Fruit fly (Drosophila melanogaster) whole organism, embryonic: Measurements from ENCODE around the gene CG32369.

Experiments used
- Adf1 ChIP-seq: fragments of 200-800 bp; sonication (Bioruptor generic); IDR thresholded peaks from 2 replicates; pipeline ENCODE4 v1.3.6; 2022; ENCODE audit warnings: missing biosample characterization, missing genetic modification characterization
- Bgb ChIP-seq: fragments of 200-800 bp; sonication (Bioruptor generic); IDR thresholded peaks from 2 replicates; pipeline ENCODE4 v1.3.6; 2022; ENCODE audit warnings: missing biosample characterization, missing genetic modification characterization; ENCODE audit not compliant: partially characterized antibody
- CG12219 ChIP-seq: fragments of 200-800 bp; sonication (Bioruptor generic); optimal IDR thresholded peaks from 3 replicates; lab custom pipeline; 2018; ENCODE audit warnings: missing biosample characterization, mild to moderate bottlenecking, missing genetic modification characterization
- CG13775 ChIP-seq: fragments of 200-800 bp; sonication (Bioruptor generic); optimal IDR thresholded peaks from 3 replicates; lab custom pipeline; 2017; ENCODE audit warnings: missing biosample characterization, mild to moderate bottlenecking, missing genetic modification characterization
- CG13894 ChIP-seq: fragments of 200-800 bp; sonication (Bioruptor generic); optimal IDR thresholded peaks from 3 replicates; lab custom pipeline; 2018; ENCODE audit warnings: missing biosample characterization, mild to moderate bottlenecking, missing genetic modification characterization, moderate library complexity
- CG14667 ChIP-seq: fragments of 200-800 bp; sonication (Bioruptor generic); IDR thresholded peaks from 2 replicates; pipeline ENCODE4 v1.3.6; 2022; ENCODE audit warnings: missing biosample characterization, missing genetic modification characterization
- CG16813 ChIP-seq: fragments of 200-800 bp; sonication (Bioruptor generic); IDR thresholded peaks from 3 replicates; pipeline ENCODE4 v1.3.6; 2022; ENCODE audit warnings: missing biosample characterization, missing genetic modification characterization; ENCODE audit not compliant: partially characterized antibody
- CG17568 ChIP-seq: fragments of 200-800 bp; sonication (Bioruptor generic); optimal IDR thresholded peaks from 2 replicates; lab custom pipeline; 2018; ENCODE audit warnings: missing biosample characterization, mild to moderate bottlenecking, missing genetic modification characterization, moderate library complexity
- CG18011 ChIP-seq: fragments of 200-800 bp; sonication (Bioruptor generic); optimal IDR thresholded peaks from 2 replicates; lab custom pipeline; 2017; ENCODE audit warnings: missing biosample characterization, missing genetic modification characterization, mild to moderate bottlenecking, moderate library complexity, missing genotype
- CG3281 ChIP-seq: fragments of 200-800 bp; sonication (Bioruptor generic); optimal IDR thresholded peaks from 3 replicates; lab custom pipeline; 2017; ENCODE audit warnings: missing biosample characterization, mild to moderate bottlenecking, missing genetic modification characterization
- CG4360 ChIP-seq: fragments of 200-800 bp; sonication (Bioruptor generic); IDR thresholded peaks from 2 replicates; pipeline ENCODE4 v1.3.6; 2022; ENCODE audit warnings: missing biosample characterization, missing genetic modification characterization
- CG5180 ChIP-seq: fragments of 200-800 bp; sonication (Bioruptor generic); optimal IDR thresholded peaks from 3 replicates; lab custom pipeline; 2017; ENCODE audit warnings: missing biosample characterization, missing genetic modification characterization, mild to moderate bottlenecking, moderate library complexity, missing genetic modification reagents
- CG6854 ChIP-seq: fragments of 200-800 bp; sonication (Bioruptor generic); optimal IDR thresholded peaks from 3 replicates; lab custom pipeline; 2017; ENCODE audit warnings: missing biosample characterization, mild to moderate bottlenecking, missing genetic modification characterization
- CG7839 ChIP-seq: fragments of 200-800 bp; sonication (Bioruptor generic); optimal IDR thresholded peaks from 3 replicates; lab custom pipeline; 2018; ENCODE audit warnings: missing biosample characterization, mild to moderate bottlenecking, missing genetic modification characterization, moderate library complexity
- CG7987 ChIP-seq: fragments of 200-800 bp; sonication (Bioruptor generic); optimal IDR thresholded peaks from 2 replicates; lab custom pipeline; 2018; ENCODE audit warnings: missing biosample characterization, mild to moderate bottlenecking, missing genetic modification characterization, moderate library complexity
- Camta ChIP-seq: fragments of 200-800 bp; sonication (Bioruptor generic); optimal IDR thresholded peaks from 2 replicates; lab custom pipeline; 2016; ENCODE audit warnings: missing biosample characterization, missing genetic modification characterization
- Deaf1 ChIP-seq: fragments of 200-800 bp; optimal IDR thresholded peaks from 3 replicates; lab custom pipeline; 2019; ENCODE audit warnings: missing biosample characterization, mild to moderate bottlenecking, missing genetic modification characterization, moderate library complexity
- Doc2 ChIP-seq: fragments of 200-800 bp; sonication (Bioruptor generic); IDR thresholded peaks from 2 replicates; pipeline ENCODE4 v1.3.6; 2022; ENCODE audit warnings: missing biosample characterization, missing genetic modification characterization
- Ets65A ChIP-seq: fragments of 200-800 bp; sonication (Bioruptor generic); peaks from one replicate; lab custom pipeline; 2016; ENCODE audit warnings: missing biosample characterization, missing genetic modification characterization
- H2.0 ChIP-seq: fragments of 200-800 bp; sonication (Bioruptor generic); IDR thresholded peaks from 2 replicates; pipeline ENCODE4 v1.3.6; 2022; ENCODE audit warnings: missing biosample characterization, missing genetic modification characterization
- HLH3B ChIP-seq: fragments of 200-800 bp; sonication (Bioruptor generic); IDR thresholded peaks from 2 replicates; pipeline ENCODE4 v1.3.6; 2022; ENCODE audit warnings: missing biosample characterization, missing genetic modification characterization
- Hey ChIP-seq: fragments of 200-800 bp; sonication (Bioruptor generic); optimal IDR thresholded peaks from 3 replicates; lab custom pipeline; 2018; ENCODE audit warnings: missing biosample characterization, mild to moderate bottlenecking, missing genetic modification characterization
- MTF-1 ChIP-seq: fragments of 200-800 bp; sonication (Bioruptor generic); optimal IDR thresholded peaks from 2 replicates; lab custom pipeline; 2018; ENCODE audit warnings: missing biosample characterization, mild to moderate bottlenecking, missing genetic modification characterization, borderline replicate concordance
- Mad ChIP-seq: fragments of 200-800 bp; sonication (Bioruptor generic); optimal IDR thresholded peaks from 2 replicates; lab custom pipeline; 2016; ENCODE audit warnings: missing biosample characterization, missing genetic modification characterization
- Med ChIP-seq: fragments of 200-800 bp; sonication (Bioruptor generic); peaks from one replicate; lab custom pipeline; 2016; ENCODE audit warnings: missing biosample characterization, missing genetic modification characterization, mild to moderate bottlenecking, inconsistent platforms, moderate library complexity
- Ptx1 ChIP-seq: fragments of 200-800 bp; sonication (Bioruptor generic); IDR thresholded peaks from 2 replicates; pipeline ENCODE4 v1.3.6; 2022; ENCODE audit warnings: missing biosample characterization, missing genetic modification characterization
- Ravus ChIP-seq: fragments of 200-800 bp; sonication (Bioruptor generic); IDR thresholded peaks from 2 replicates; pipeline ENCODE4 v1.3.6; 2022; ENCODE audit warnings: missing biosample characterization, missing genetic modification characterization
- Trl ChIP-seq, 3 experiments: fragments of >200 bp in 2 of 3; fragments of 200-800 bp in 1 of 3; sonication (Bioruptor generic) in 1 of 3; optimal IDR thresholded peaks; 2 replicates in 1 of 3; 3 replicates in 2 of 3; lab custom pipeline; 2016 to 2017; ENCODE audit warnings: missing biosample characterization in 1 of 3, missing genetic modification characterization in 1 of 3
- YL-1 ChIP-seq: fragments of 200-800 bp; sonication (Bioruptor generic); optimal IDR thresholded peaks from 3 replicates; lab custom pipeline; 2017; ENCODE audit warnings: missing biosample characterization, mild to moderate bottlenecking, missing genetic modification characterization
- abd-A ChIP-seq: fragments of 200-800 bp; sonication (Bioruptor generic); optimal IDR thresholded peaks from 3 replicates; lab custom pipeline; 2019; ENCODE audit warnings: missing biosample characterization, mild to moderate bottlenecking, missing genetic modification characterization, moderate library complexity
- crol ChIP-seq: fragments of 200-800 bp; sonication (Bioruptor generic); IDR thresholded peaks from 2 replicates; pipeline ENCODE4 v1.3.6; 2022; ENCODE audit warnings: missing biosample characterization, missing genetic modification characterization
- dimm ChIP-seq: fragments of 200-800 bp; sonication (Bioruptor generic); IDR thresholded peaks from 2 replicates; pipeline ENCODE4 v1.3.6; 2022; ENCODE audit warnings: missing biosample characterization, missing genetic modification characterization
- ems ChIP-seq: fragments of 200-800 bp; sonication (Bioruptor generic); optimal IDR thresholded peaks from 3 replicates; lab custom pipeline; 2016; ENCODE audit warnings: missing biosample characterization, missing genetic modification characterization
- fd96Cb ChIP-seq: fragments of 200-800 bp; sonication (Bioruptor generic); optimal IDR thresholded peaks from 2 replicates; lab custom pipeline; 2018; ENCODE audit warnings: missing biosample characterization, mild to moderate bottlenecking, missing genetic modification characterization, moderate library complexity
- fru ChIP-seq: fragments of >200 bp; optimal IDR thresholded peaks from 2 replicates; lab custom pipeline; 2017
- gcm2 ChIP-seq: fragments of 200-800 bp; sonication (Bioruptor generic); optimal IDR thresholded peaks from 2 replicates; lab custom pipeline; 2016; ENCODE audit warnings: missing biosample characterization, missing genetic modification characterization
- grau ChIP-seq: fragments of 200-800 bp; optimal IDR thresholded peaks from 3 replicates; lab custom pipeline; 2019; ENCODE audit warnings: missing biosample characterization, mild to moderate bottlenecking, missing genetic modification characterization, moderate library complexity
- h ChIP-seq: fragments of >200 bp; optimal IDR thresholded peaks from 2 replicates; lab custom pipeline; 2017
- jumu ChIP-seq: fragments of 200-800 bp; sonication (Bioruptor generic); optimal IDR thresholded peaks from 3 replicates; lab custom pipeline; 2016; ENCODE audit warnings: missing biosample characterization, missing genetic modification characterization
- p53 ChIP-seq: fragments of 200-800 bp; sonication (Bioruptor generic); optimal IDR thresholded peaks from 2 replicates; lab custom pipeline; 2016; ENCODE audit warnings: missing biosample characterization, missing genetic modification characterization
- pfk ChIP-seq: fragments of 200-800 bp; sonication (Bioruptor generic); optimal IDR thresholded peaks from 2 replicates; lab custom pipeline; 2018; ENCODE audit warnings: missing biosample characterization, mild to moderate bottlenecking, missing genetic modification characterization, moderate library complexity
- prd ChIP-seq, 3 experiments: fragments of >200 bp in 2 of 3; fragments of 200-800 bp in 1 of 3; sonication (Bioruptor generic) in 1 of 3; optimal IDR thresholded peaks in 2 of 3; IDR thresholded peaks in 1 of 3; 2 replicates in 2 of 3; 3 replicates in 1 of 3; pipeline versions ENCODE4 v1.3.6 to Lab custom; 2017 to 2022; ENCODE audit warnings: missing biosample characterization in 1 of 3, missing genetic modification characterization in 1 of 3
- schlank ChIP-seq: fragments of 200-800 bp; sonication (Bioruptor generic); optimal IDR thresholded peaks from 2 replicates; lab custom pipeline; 2018; ENCODE audit warnings: missing biosample characterization, mild to moderate bottlenecking, missing genetic modification characterization
- sd ChIP-seq: fragments of 200-800 bp; sonication (Bioruptor generic); optimal IDR thresholded peaks from 3 replicates; lab custom pipeline; 2018; ENCODE audit warnings: missing biosample characterization, mild to moderate bottlenecking, missing genetic modification characterization, moderate library complexity
- slbo ChIP-seq: fragments of 200-800 bp; sonication (Bioruptor generic); IDR thresholded peaks from 2 replicates; pipeline ENCODE4 v1.3.6; 2022; ENCODE audit warnings: missing biosample characterization, missing genetic modification characterization
- tin ChIP-seq: fragments of 200-800 bp; sonication (Bioruptor generic); optimal IDR thresholded peaks from 3 replicates; lab custom pipeline; 2016; ENCODE audit warnings: missing biosample characterization, missing genetic modification characterization
- vfl ChIP-seq: fragments of 200-800 bp; sonication (Bioruptor generic); optimal IDR thresholded peaks from 2 replicates; lab custom pipeline; 2016; ENCODE audit warnings: missing biosample characterization, missing genetic modification characterization
- wor ChIP-seq: fragments of 200-800 bp; sonication (Bioruptor generic); IDR thresholded peaks from 2 replicates; pipeline ENCODE4 v1.3.6; 2022; ENCODE audit warnings: missing biosample characterization, missing genetic modification characterization
- zf30C ChIP-seq: fragments of 200-800 bp; sonication (Bioruptor generic); optimal IDR thresholded peaks from 3 replicates; lab custom pipeline; 2018; ENCODE audit warnings: missing biosample characterization, mild to moderate bottlenecking, missing genetic modification characterization

The CG32369 gene

DNA sequence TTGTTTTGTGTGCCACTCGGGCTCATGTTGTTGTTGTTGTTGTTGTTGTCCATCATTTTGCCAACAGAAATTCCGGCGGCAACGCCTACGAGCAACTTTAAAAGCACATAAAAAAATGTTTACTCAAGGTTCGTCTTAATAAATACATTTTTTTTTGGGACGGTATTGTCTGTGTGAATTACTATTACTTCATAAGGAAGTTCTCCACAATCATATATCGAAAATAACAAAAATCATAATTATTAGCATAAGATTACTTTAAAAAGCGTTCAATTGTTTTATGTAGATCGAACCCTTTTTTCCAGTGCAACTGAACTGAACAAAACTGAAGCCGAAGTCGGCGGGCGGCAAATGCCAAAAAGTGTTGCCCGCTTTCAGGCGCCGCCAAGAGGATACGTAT is 39.0 kb upstream of the CG32369 start (continued):
- peak; percentile 7 for TF ChIP-seq CG13775 (GFP tag; lab: Kevin White, UChicago)
- TF ChIP-seq grau (tag; lab: Kevin White, UChicago), result peak; percentile 28
- no peak for TF ChIP-seq p53
- TF ChIP-seq Ravus (GFP tag; lab: Robert Waterston, UW), result no peak
- peak; percentile 13 for TF ChIP-seq CG7839 (tag; lab: Kevin White, UChicago)
- no peak for TF ChIP-seq YL-1 (GFP tag; lab: Kevin White, UChicago)

DNA sequence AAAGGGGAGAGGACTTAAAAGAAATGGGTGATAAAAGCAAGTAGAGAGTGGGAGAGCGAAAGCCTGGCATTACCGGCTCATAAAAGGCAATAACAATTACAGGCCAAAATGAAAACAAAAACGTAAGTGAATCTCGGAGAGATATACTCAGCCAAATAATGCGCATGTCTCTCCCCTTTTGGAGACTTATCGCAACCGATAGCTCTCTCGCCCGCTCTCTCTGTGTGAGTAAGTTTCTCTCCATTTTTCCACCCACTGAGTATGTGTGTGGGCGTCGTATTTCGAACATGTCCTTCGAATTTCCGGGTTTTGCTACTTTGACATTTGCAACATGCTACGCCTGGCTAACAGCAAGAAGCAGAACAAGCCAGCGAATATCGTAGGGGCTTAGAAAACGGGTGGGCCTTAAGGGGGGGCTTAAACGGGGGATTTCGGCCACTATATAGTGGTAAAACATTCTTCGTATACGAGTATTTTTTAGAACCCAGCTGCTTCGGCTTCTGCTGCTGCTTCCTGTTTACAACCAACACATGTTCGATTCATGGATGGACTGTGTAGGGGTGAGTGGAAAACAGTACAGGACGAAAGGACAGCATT is 38.1 kb upstream of the CG32369 start:
- peak; percentile 83 for TF ChIP-seq Deaf1
- no peak for TF ChIP-seq HLH3B (GFP tag; lab: Robert Waterston, UW)
- no peak for TF ChIP-seq schlank (tag; lab: Kevin White, UChicago)
- TF ChIP-seq CG16813, result no peak
- peak; percentile 58 to 83 for TF ChIP-seq Trl (optimal IDR thresholded peaks at IDR 0.05; lab: Kevin White, UChicago)
- TF ChIP-seq Trl (GFP tag; optimal IDR thresholded peaks at IDR 0.05; lab: Kevin White, UChicago), result no peak
- peak; percentile 54 for TF ChIP-seq abd-A (tag; lab: Kevin White, UChicago)
- no peak for TF ChIP-seq CG14667 (GFP tag; lab: Robert Waterston, UW)
- no peak for TF ChIP-seq Bgb (GFP tag; lab: Robert Waterston, UW)
- TF ChIP-seq vfl (GFP tag; lab: Kevin White, UChicago), result no peak
- TF ChIP-seq fd96Cb, result no peak
- no peak for TF ChIP-seq ems (GFP tag; lab: Kevin White, UChicago)
- no peak for TF ChIP-seq pfk (GFP tag; lab: Kevin White, UChicago)
- TF ChIP-seq Ets65A (GFP tag; lab: Kevin White, UChicago), result no peak
- TF ChIP-seq Adf1 (GFP tag; lab: Robert Waterston, UW), result 0 out of 2 replicates have a peak, but pooled peaks have one; percentile 39
- TF ChIP-seq CG12219 (GFP tag; lab: Kevin White, UChicago), result no peak
- no peak for TF ChIP-seq slbo (GFP tag; lab: Robert Waterston, UW)
- TF ChIP-seq jumu (GFP tag; lab: Kevin White, UChicago), result no peak
- TF ChIP-seq Med, result peak; percentile 62
- TF ChIP-seq CG4360 (GFP tag; lab: Robert Waterston, UW), result no peak
- TF ChIP-seq CG3281 (GFP tag; lab: Kevin White, UChicago), result no peak
- no peak for TF ChIP-seq fru (lab: Kevin White, UChicago)
- TF ChIP-seq Hey, result no peak
- no peak for TF ChIP-seq CG6854 (GFP tag; lab: Kevin White, UChicago)
- no peak for TF ChIP-seq Camta (GFP tag; lab: Kevin White, UChicago)
- no peak for TF ChIP-seq Mad (GFP tag; lab: Kevin White, UChicago)
- TF ChIP-seq dimm, result no peak
- no peak for TF ChIP-seq prd (optimal IDR thresholded peaks at IDR 0.05; lab: Kevin White, UChicago)
- TF ChIP-seq prd (GFP tag; IDR thresholded peaks at IDR 0.05; lab: Robert Waterston, UW), result no peak
- no peak for TF ChIP-seq tin (GFP tag; lab: Kevin White, UChicago)
- no peak for TF ChIP-seq H2.0
- no peak for TF ChIP-seq Ptx1
- peak; percentile 94 for TF ChIP-seq CG13894 (tag; lab: Kevin White, UChicago)
- no peak for TF ChIP-seq h
- TF ChIP-seq CG17568 (GFP tag; lab: Kevin White, UChicago), result no peak
- peak; percentile 96 for TF ChIP-seq CG5180 (GFP tag; lab: Kevin White, UChicago)
- no peak for TF ChIP-seq MTF-1 (GFP tag; lab: Kevin White, UChicago)
- peak; percentile 15 for TF ChIP-seq sd
- no peak for TF ChIP-seq wor (GFP tag; lab: Robert Waterston, UW)
- peak; percentile 23; the same call in 1 of the 2 replicates for TF ChIP-seq crol
- TF ChIP-seq zf30C, result no peak
- TF ChIP-seq gcm2, result no peak
- no peak for TF ChIP-seq CG7987 (GFP tag; lab: Kevin White, UChicago)
- no peak for TF ChIP-seq CG18011 (GFP tag; lab: Kevin White, UChicago)
- no peak for TF ChIP-seq Doc2
